Worm (Caenorhabditis elegans): ENCODE data around the gene sru-18.

The sru-18 gene

DNA sequence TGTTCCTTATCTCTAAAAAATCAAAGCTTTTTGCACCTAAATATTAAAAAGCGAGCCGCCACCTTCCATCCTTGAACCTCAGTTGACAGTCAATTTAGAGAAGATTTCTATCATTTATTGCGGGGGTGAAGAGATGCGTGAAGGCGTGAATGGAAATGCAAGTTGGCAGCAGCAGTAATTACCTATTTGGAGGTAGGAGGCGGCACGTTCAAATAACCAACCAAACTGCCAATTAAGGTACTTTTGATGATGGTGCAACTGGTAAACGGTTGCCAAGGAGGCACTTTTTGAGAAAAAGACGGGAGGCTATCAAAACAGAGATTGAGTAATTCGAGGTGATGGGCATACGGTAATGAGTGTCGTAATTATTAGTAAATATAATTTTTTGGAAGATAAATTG, 34.3 kb downstream of the sru-18 start:
- TF ChIP-seq ets-4 (tag; optimal IDR thresholded peaks at IDR 0.05) (no peak), ceh-18 (tag; optimal IDR thresholded peaks at IDR 0.05) (no peak), Y22D7AL.16 (tag; optimal IDR thresholded peaks at IDR 0.05) (no peak)

DNA sequence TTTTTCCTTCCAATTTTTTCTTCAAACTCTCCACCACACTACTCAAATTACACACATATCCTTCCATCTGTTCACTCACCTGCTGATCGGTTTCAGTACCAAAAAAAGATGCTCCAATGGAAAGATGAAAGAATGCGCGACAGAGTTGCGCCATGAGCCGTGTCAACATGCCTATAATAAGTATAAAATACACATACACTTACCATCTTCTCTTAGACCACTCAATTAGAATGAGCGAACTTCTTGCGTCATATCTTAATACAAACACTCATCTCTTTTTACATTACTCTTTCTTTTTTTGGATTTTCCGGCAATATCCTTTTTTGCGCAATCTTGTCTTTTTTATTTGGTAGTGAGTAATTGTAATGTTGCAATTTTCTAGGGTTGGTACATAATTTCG, 35.6 kb downstream of the sru-18 start:
- no peak for TF ChIP-seq dmd-4 (tag; optimal IDR thresholded peaks at IDR 0.05; ENCODE audit: borderline replicate concordance)
- TF ChIP-seq nfya-1 (tag; optimal IDR thresholded peaks at IDR 0.05): no peak
- no peak for TF ChIP-seq dve-1 (tag; optimal IDR thresholded peaks at IDR 0.05)
- TF ChIP-seq ceh-30 (tag; optimal IDR thresholded peaks at IDR 0.05): no peak
- no peak for TF ChIP-seq F13H6.1 (tag; optimal IDR thresholded peaks at IDR 0.05)
- no peak for TF ChIP-seq pax-1 (tag; optimal IDR thresholded peaks at IDR 0.05)
- TF ChIP-seq ceh-18 (tag; optimal IDR thresholded peaks at IDR 0.05): no peak
- no peak for TF ChIP-seq sox-2 (GFP tag; IDR thresholded peaks at IDR 0.05)
- TF ChIP-seq hlh-30 (tag; optimal IDR thresholded peaks at IDR 0.05; ENCODE audit: insufficient read depth): no peak
- no peak for TF ChIP-seq unc-55 (GFP tag; optimal IDR thresholded peaks at IDR 0.05)
- no peak for TF ChIP-seq ceh-34 (tag; optimal IDR thresholded peaks at IDR 0.05)
- TF ChIP-seq nhr-11 (tag; optimal IDR thresholded peaks at IDR 0.05): no peak
- TF ChIP-seq eyg-1 (tag; optimal IDR thresholded peaks at IDR 0.05): no peak

DNA sequence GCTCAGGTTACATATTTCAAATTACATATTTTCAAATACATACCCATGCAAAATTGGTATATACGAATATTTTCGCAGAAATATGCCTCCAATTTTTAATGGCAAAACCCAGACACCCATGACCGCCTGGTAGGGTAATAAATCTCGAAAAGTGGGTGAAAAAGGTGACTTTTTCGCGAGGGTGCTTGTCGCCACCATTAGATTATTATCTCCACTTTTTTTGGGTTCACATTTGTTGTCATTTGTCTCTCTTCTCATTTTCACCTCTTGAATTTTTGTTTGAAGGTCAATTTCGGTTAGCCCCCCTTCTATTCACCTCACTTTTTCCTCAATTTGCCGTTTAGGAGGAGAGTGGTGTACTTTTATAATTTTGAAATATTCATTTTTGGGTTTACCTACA, 38.2 kb downstream of the sru-18 start:
- TF ChIP-seq elt-2 (tag; optimal IDR thresholded peaks at IDR 0.05) (no peak), ceh-48 (tag; optimal IDR thresholded peaks at IDR 0.05) (no peak), hlh-6 (tag; optimal IDR thresholded peaks at IDR 0.05) (no peak)

DNA sequence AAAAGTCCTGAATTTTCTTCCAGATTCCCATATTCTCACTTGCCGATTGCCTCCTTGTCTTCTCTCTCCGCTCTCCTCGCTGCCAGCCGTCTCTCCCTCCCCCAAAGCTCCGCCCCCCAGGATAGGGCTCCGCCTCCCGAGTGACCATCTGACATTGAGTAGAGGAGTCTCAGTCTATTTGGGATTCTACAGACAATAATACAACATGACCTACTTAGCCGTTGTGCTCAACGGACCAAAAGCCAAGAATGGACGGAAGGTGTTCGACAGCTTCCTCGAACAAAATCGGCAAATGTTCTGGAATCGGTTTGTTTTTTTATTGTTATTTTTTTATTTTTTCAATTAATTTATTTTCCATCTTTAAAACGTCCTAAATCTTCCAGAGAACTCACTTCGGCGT, 40.0 kb downstream of the sru-18 start, which contains the start of gene ham-1:
Gene ham-1 (plus strand): TSS at position 173 of the 400 bp plus-strand sequence.
- TF ChIP-seq ref-2 (tag; optimal IDR thresholded peaks at IDR 0.05) (no peak), Y22D7AL.16 (tag; optimal IDR thresholded peaks at IDR 0.05) (no peak), sdc-2 (tag; optimal IDR thresholded peaks at IDR 0.05) (no peak), ets-4 (tag; optimal IDR thresholded peaks at IDR 0.05) (no peak), pag-3 (tag; optimal IDR thresholded peaks at IDR 0.05; ENCODE audit: borderline replicate concordance) (no peak), npax-4 (tag; optimal IDR thresholded peaks at IDR 0.05) (no peak), unc-42 (tag; optimal IDR thresholded peaks at IDR 0.05) (no peak), lim-6 (tag; optimal IDR thresholded peaks at IDR 0.05) (no peak), lin-11 (tag; optimal IDR thresholded peaks at IDR 0.05) (no peak), eyg-1 (tag; optimal IDR thresholded peaks at IDR 0.05) (no peak), ceh-30 (tag; optimal IDR thresholded peaks at IDR 0.05) (no peak), nhr-11 (tag; optimal IDR thresholded peaks at IDR 0.05) (no peak), nhr-232 (tag; optimal IDR thresholded peaks at IDR 0.05) (no peak), zip-5 (tag; optimal IDR thresholded peaks at IDR 0.05) (no peak), ahr-1 (tag; optimal IDR thresholded peaks at IDR 0.05) (no peak)

DNA sequence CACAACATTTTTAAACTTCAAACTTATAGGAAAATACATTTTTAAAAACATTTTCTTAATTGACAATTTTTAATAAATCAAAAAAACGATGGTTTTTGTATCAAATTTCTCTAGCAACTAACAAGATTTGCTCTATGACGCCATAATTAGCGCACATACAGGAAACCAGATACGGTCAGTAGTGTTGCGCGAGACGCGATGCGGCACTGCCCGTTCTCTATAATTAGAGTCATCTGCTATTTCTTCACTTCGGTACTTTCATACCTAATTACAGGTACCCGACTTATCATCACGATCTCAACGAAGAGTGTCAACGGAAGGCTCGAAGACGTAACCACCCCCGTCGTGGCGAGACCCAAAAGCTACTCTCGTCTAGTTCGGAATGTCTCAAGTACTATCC, 42.6 kb downstream of the sru-18 start:
- TF ChIP-seq lim-6 (tag; optimal IDR thresholded peaks at IDR 0.05) (no peak), ceh-30 (tag; optimal IDR thresholded peaks at IDR 0.05) (no peak), nhr-232 (tag; optimal IDR thresholded peaks at IDR 0.05) (no peak), ceh-2 (tag; optimal IDR thresholded peaks at IDR 0.05) (no peak), ceh-19 (GFP tag; optimal IDR thresholded peaks at IDR 0.05) (no peak), sox-4 (tag; optimal IDR thresholded peaks at IDR 0.05) (no peak), K09A11.1 (tag; optimal IDR thresholded peaks at IDR 0.05; ENCODE audit: insufficient read depth) (no peak)

DNA sequence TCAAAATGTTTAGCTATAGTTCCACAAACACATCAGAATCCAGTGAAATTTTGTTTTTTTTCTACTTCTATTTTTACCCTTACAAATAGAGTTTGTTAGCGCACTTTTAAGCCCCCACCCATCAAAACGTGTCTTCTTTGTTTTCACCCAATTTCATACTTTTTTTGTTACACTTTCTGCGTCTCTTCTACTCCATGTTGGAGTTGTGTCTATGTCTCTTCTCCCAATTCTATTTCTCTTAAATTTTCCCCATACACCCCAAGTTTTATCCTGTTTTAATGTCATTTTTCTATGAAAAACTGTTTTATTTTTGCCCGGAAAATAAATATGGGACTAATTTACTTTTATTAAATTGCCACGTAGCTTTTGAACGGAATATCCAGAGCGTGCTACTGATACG, 43.3 kb downstream of the sru-18 start:
- TF ChIP-seq pat-9 (tag; optimal IDR thresholded peaks at IDR 0.05) (no peak), pqm-1 (tag; optimal IDR thresholded peaks at IDR 0.05) (no peak), tbx-7 (tag; optimal IDR thresholded peaks at IDR 0.05) (no peak), che-1 (tag; optimal IDR thresholded peaks at IDR 0.05) (no peak), hlh-15 (tag; optimal IDR thresholded peaks at IDR 0.05) (no peak), F13H6.1 (tag; optimal IDR thresholded peaks at IDR 0.05) (no peak), sox-2 (GFP tag; IDR thresholded peaks at IDR 0.05) (no peak), odd-2 (tag; optimal IDR thresholded peaks at IDR 0.05) (no peak), ceh-22 (tag; optimal IDR thresholded peaks at IDR 0.05) (no peak), ref-2 (tag; optimal IDR thresholded peaks at IDR 0.05) (no peak), hlh-6 (tag; optimal IDR thresholded peaks at IDR 0.05) (no peak), zip-5 (tag; optimal IDR thresholded peaks at IDR 0.05) (no peak)
